Worm (Caenorhabditis elegans): Measurements from ENCODE around the gene F09E10.5.

Gene F09E10.5

DNA sequence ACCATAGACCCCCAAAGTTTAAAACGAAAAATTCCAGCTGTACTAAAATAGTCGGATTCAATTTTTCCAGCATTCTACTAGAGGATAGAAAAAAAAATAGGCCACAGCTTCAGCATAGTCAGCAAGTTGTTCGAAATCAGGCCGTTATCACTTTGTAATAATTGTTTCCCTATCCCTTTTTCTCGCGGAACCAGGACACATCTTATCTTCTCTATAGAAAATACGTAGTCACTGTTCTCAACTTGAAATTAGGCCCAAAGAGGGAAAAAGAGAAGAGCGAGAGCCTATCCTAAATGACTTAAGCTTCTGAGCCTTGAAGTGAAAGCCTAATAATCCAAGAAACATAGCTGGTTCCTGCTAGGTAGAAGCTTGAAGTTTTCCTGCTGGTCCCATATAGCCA is 48.5 kb downstream of the F09E10.5 start:
- TF ChIP-seq sma-3 (GFP tag; optimal IDR thresholded peaks at IDR 0.05) (peak; percentile 16), ceh-16 (tag; optimal IDR thresholded peaks at IDR 0.05) (peak; percentile 8), ama-1 (optimal IDR thresholded peaks at IDR 0.05) (peak; percentile 64), ceh-82 (tag; optimal IDR thresholded peaks at IDR 0.05) (no peak), lsy-2 (tag; optimal IDR thresholded peaks at IDR 0.05) (peak in 1 of 2 experiments; percentile 47), nhr-237 (tag; optimal IDR thresholded peaks at IDR 0.05) (no peak), nhr-129 (tag; optimal IDR thresholded peaks at IDR 0.05) (peak; percentile 14), unc-62 (GFP tag; optimal IDR thresholded peaks at IDR 0.05) (no peak), zag-1 (tag; optimal IDR thresholded peaks at IDR 0.05) (no peak), sem-4 (tag; optimal IDR thresholded peaks at IDR 0.05) (no peak), nhr-23 (tag; optimal IDR thresholded peaks at IDR 0.05) (no peak), crh-2 (tag; optimal IDR thresholded peaks at IDR 0.05) (peak; percentile 45), gmeb-1 (tag; optimal IDR thresholded peaks at IDR 0.05) (no peak), ztf-4 (tag; optimal IDR thresholded peaks at IDR 0.05) (peak; percentile 53), snpc-4 (tag; optimal IDR thresholded peaks at IDR 0.05) (no peak), nhr-77 (tag; optimal IDR thresholded peaks at IDR 0.05) (no peak), nhr-25 (tag; optimal IDR thresholded peaks at IDR 0.05) (no peak), elt-3 (tag; optimal IDR thresholded peaks at IDR 0.05) (no peak), nhr-21 (tag; optimal IDR thresholded peaks at IDR 0.05) (peak; percentile 29), ztf-11 (tag; optimal IDR thresholded peaks at IDR 0.05) (no peak), sma-9 (GFP tag; optimal IDR thresholded peaks at IDR 0.05) (peak; percentile 43), sma-9 (tag; optimal IDR thresholded peaks at IDR 0.05) (no peak), lin-11 (tag; optimal IDR thresholded peaks at IDR 0.05) (no peak), F13H6.1 (tag; optimal IDR thresholded peaks at IDR 0.05) (peak; percentile 4), fos-1 (tag; optimal IDR thresholded peaks at IDR 0.05) (no peak), R02D3.7 (tag; optimal IDR thresholded peaks at IDR 0.05) (no peak)

DNA sequence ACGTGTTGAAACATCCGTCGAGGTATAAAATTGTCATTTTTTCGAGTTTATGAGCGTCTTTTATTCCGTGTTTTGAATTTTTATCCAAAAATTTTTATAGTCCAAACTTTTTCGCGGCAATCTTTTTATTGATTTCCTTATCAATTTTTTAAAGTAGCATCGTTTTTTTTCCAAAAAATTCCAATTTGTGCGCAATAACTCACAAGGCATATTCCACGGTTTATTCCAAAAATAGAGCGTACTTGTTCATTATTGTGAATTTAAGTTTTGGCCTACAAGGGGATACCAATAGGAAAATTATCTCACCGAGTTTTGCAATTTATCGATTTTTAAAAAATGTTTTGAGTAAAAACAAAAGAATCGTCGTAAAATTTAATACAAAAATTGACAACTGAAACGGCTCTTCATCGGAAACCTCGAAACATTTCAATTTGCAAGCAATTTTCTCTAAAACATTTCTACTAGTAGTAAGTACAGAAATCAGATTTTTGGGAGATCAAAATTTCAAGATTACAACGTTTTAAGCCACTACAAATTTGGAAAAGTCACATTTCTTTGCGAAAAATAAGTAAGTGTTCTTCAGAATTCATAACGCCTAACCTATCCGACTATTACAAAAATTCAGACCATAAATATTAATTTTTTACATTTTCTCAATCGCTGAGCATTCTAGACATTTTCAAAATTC is 50.5 kb downstream of the F09E10.5 start:
- no peak for TF ChIP-seq nhr-237 (tag; optimal IDR thresholded peaks at IDR 0.05)
- TF ChIP-seq C34F6.9 (tag; optimal IDR thresholded peaks at IDR 0.05): peak; percentile 22
- no peak for TF ChIP-seq R02D3.7 (tag; optimal IDR thresholded peaks at IDR 0.05)
- no peak for TF ChIP-seq unc-55 (GFP tag; optimal IDR thresholded peaks at IDR 0.05)
- peak; percentile 20 for TF ChIP-seq sma-3 (GFP tag; optimal IDR thresholded peaks at IDR 0.05)
- TF ChIP-seq nhr-25 (tag; optimal IDR thresholded peaks at IDR 0.05): peak; percentile 64
- TF ChIP-seq lin-13 (GFP tag; optimal IDR thresholded peaks at IDR 0.05): peak; percentile 4

DNA sequence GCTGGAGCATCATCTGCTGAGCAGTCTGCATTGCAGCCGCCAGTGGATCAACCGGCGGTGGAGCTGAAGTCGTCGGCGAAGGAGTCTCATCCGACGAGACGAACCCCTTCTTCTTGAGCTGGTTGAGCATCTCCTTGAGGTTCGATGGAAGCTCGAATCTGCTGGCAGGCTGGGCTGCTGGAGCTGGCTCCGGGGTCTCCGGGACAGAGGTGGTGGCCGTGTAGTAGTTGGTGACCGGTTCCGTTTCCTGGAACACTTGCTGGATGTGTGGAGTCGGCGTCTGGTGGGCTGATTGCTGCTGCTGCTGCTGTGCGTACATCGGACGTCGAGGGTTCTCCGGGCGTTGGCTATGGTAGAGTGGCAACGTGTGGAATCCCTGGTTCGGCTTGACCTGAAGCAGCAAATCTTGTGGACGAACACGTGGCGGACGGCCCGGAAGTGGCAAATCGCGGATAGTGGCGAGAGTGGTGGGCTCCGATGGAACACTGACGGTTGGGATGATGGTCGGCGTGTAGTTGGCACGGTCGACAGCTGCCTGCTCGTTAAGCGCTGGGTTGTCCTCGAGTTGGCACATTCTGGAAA is 52.5 kb downstream of the F09E10.5 start:
- TF ChIP-seq ama-1 (optimal IDR thresholded peaks at IDR 0.05): no peak

DNA sequence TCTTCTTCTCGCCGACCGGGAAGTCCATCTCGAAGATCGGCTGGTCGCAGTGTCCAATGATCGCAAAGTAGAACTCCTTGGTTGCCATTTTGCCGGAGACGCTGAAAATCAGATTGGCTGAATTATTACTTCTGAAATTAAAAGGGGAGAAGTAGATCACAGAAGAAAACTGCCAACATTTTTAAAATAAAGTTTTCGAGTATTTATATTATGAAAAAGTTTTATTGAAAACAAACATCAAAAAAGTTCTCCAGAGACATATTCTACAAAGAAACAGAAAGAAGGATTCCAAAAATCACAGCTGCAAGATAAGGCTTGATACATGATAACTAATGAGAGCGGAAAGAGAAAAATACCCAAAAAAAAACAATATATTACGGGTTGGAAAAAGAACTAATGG is 54.0 kb downstream of the F09E10.5 start, which contains the start of gene sedl-1:
Gene sedl-1, minus strand, starts transcription at position 101 of the 400 bp plus-strand sequence.
- TF ChIP-seq peb-1 (tag; optimal IDR thresholded peaks at IDR 0.05) (no peak), snpc-4 (tag; optimal IDR thresholded peaks at IDR 0.05) (no peak), crh-2 (tag; optimal IDR thresholded peaks at IDR 0.05) (no peak), nhr-23 (tag; optimal IDR thresholded peaks at IDR 0.05) (no peak), ZK546.5 (tag; optimal IDR thresholded peaks at IDR 0.05) (no peak), unc-62 (GFP tag; optimal IDR thresholded peaks at IDR 0.05) (no peak), egl-27 (tag; optimal IDR thresholded peaks at IDR 0.05) (no peak)
